Worm (Caenorhabditis elegans) whole organism, L4 larva: Measurements from ENCODE around the gene cnnm-3.

Experiments used
- D1046.2 ChIP-seq: fragments of 200-800 bp; sonication (Bioruptor generic); IDR thresholded peaks from 2 replicates; pipeline ENCODE4 v1.3.6; 2022; ENCODE audit warnings: missing genetic modification characterization, missing compliant biosample characterization
- F26F4.8 ChIP-seq: fragments of 200-800 bp; sonication (Bioruptor generic); conservative IDR thresholded peaks from 2 replicates; pipeline ENCODE4 v1.3.6; 2022; ENCODE audit warnings: missing genetic modification characterization, missing compliant biosample characterization
- F49E8.2 ChIP-seq: sonication (generic microtip); optimal IDR thresholded peaks from 2 replicates; lab custom pipeline; 2016; ENCODE audit warnings: missing compliant biosample characterization, mild to moderate bottlenecking, missing genetic modification characterization, borderline replicate concordance
- Y75B8A.6 ChIP-seq: fragments of 200-800 bp; sonication (Bioruptor generic); IDR thresholded peaks from 2 replicates; pipeline ENCODE4 v1.3.6; 2022; ENCODE audit warnings: missing genetic modification reagents, missing genetic modification characterization, missing compliant biosample characterization
- ZK546.5 ChIP-seq, 2 experiments: sonication (generic microtip); optimal IDR thresholded peaks; 2 replicates each; lab custom pipeline; 2017; ENCODE audit warnings: missing biosample characterization in 2 of 2, missing genetic modification characterization in 2 of 2
- aha-1 ChIP-seq: fragments of 150-350 bp; peaks from one replicate; lab custom pipeline; 2014; ENCODE audit warnings: missing biosample characterization, missing genetic modification characterization
- aly-2 ChIP-seq: sonication (generic microtip); optimal IDR thresholded peaks from 2 replicates; lab custom pipeline; 2018; ENCODE audit warnings: missing biosample characterization, missing genetic modification characterization
- ama-1 ChIP-seq: fragments of 150-350 bp; optimal IDR thresholded peaks from 2 replicates; lab custom pipeline; 2014; ENCODE audit warnings: inconsistent platforms, mixed read lengths
- attf-4 ChIP-seq: sonication (generic microtip); optimal IDR thresholded peaks from 3 replicates; lab custom pipeline; 2017; ENCODE audit warnings: missing biosample characterization, missing genetic modification characterization
- ceh-44 ChIP-seq: fragments of 200-800 bp; sonication (Bioruptor generic); IDR thresholded peaks from 2 replicates; pipeline ENCODE4 v1.3.6; 2022; ENCODE audit warnings: missing genetic modification reagents, missing genetic modification characterization, missing compliant biosample characterization
- ceh-82 ChIP-seq: sonication (generic microtip); optimal IDR thresholded peaks from 2 replicates; lab custom pipeline; 2017; ENCODE audit warnings: missing biosample characterization, missing genetic modification characterization
- ces-1 ChIP-seq: fragments of 150-350 bp; sonication (generic microtip); optimal IDR thresholded peaks from 4 replicates; lab custom pipeline; 2014; ENCODE audit warnings: missing biosample characterization, missing genetic modification reagents, missing genetic modification characterization
- cey-2 ChIP-seq: sonication (generic microtip); optimal IDR thresholded peaks from 3 replicates; lab custom pipeline; 2017; ENCODE audit warnings: missing genetic modification characterization, mild to moderate bottlenecking, missing compliant biosample characterization, antibody characterized with exemption, borderline replicate concordance; ENCODE audit not compliant: insufficient read depth
- daf-12 ChIP-seq: fragments of 150-350 bp; optimal IDR thresholded peaks from 2 replicates; lab custom pipeline; 2014; ENCODE audit warnings: missing biosample characterization, missing genetic modification reagents, missing genetic modification characterization
- daf-16 ChIP-seq, 3 experiments: sonication (generic microtip); optimal IDR thresholded peaks; 2 replicates each; lab custom pipeline; 2016 to 2017; ENCODE audit warnings: missing genetic modification characterization in 3 of 3, missing genetic modification reagents in 3 of 3, mild to moderate bottlenecking in 2 of 3, missing compliant biosample characterization in 2 of 3, missing biosample characterization in 1 of 3, moderate library complexity in 1 of 3
- daf-19 ChIP-seq: fragments of 200-800 bp; sonication (Bioruptor generic); conservative IDR thresholded peaks from 2 replicates; pipeline ENCODE4 v1.3.6; 2022; ENCODE audit warnings: missing genetic modification characterization, missing compliant biosample characterization
- daf-8 ChIP-seq: fragments of 200-800 bp; sonication (Bioruptor generic); IDR thresholded peaks from 2 replicates; pipeline ENCODE4 v1.3.6; 2022; ENCODE audit warnings: missing genetic modification characterization, missing compliant biosample characterization
- dmd-6 ChIP-seq: fragments of 200-800 bp; sonication (Bioruptor generic); IDR thresholded peaks from 2 replicates; pipeline ENCODE4 v1.3.6; 2022; ENCODE audit warnings: missing genetic modification reagents, missing genetic modification characterization, missing compliant biosample characterization
- dmd-8 ChIP-seq: fragments of 200-800 bp; sonication (Bioruptor generic); IDR thresholded peaks from 2 replicates; pipeline ENCODE4 v1.3.6; 2022; ENCODE audit warnings: missing genetic modification characterization, missing compliant biosample characterization
- dmd-9 ChIP-seq: fragments of 200-800 bp; sonication (Bioruptor generic); IDR thresholded peaks from 2 replicates; pipeline ENCODE4 v1.3.6; 2022; ENCODE audit warnings: missing genetic modification reagents, missing genetic modification characterization, missing compliant biosample characterization
- duxl-1 ChIP-seq: sonication (generic microtip); optimal IDR thresholded peaks from 2 replicates; lab custom pipeline; 2016; ENCODE audit warnings: mild to moderate bottlenecking, missing genetic modification characterization, moderate library complexity, missing compliant biosample characterization; ENCODE audit not compliant: poor library complexity
- egl-27 ChIP-seq: sonication (generic microtip); optimal IDR thresholded peaks from 3 replicates; lab custom pipeline; 2017; ENCODE audit warnings: missing biosample characterization, missing genetic modification reagents, missing genetic modification characterization
- egl-43 ChIP-seq: fragments of 200-800 bp; sonication (Bioruptor generic); IDR thresholded peaks from 2 replicates; pipeline ENCODE4 v1.3.6; 2022; ENCODE audit warnings: missing genetic modification reagents, missing genetic modification characterization, missing compliant biosample characterization
- fkh-10 ChIP-seq: fragments of 150-350 bp; optimal IDR thresholded peaks from 2 replicates; lab custom pipeline; 2014; ENCODE audit warnings: missing biosample characterization, missing genetic modification reagents, missing genetic modification characterization
- hif-1 ChIP-seq, 2 experiments: sonication (generic microtip); optimal IDR thresholded peaks; 2 replicates each; lab custom pipeline; 2016 to 2017; ENCODE audit warnings: missing compliant biosample characterization in 2 of 2, missing genetic modification characterization in 2 of 2, missing genetic modification reagents in 2 of 2, missing genotype in 2 of 2, mild to moderate bottlenecking in 1 of 2
- hlh-11 ChIP-seq: fragments of 200-800 bp; sonication (Bioruptor generic); optimal IDR thresholded peaks from 2 replicates; lab custom pipeline; 2018; ENCODE audit warnings: mild to moderate bottlenecking, missing genetic modification characterization, missing compliant biosample characterization
- hlh-30 ChIP-seq: sonication (generic microtip); optimal IDR thresholded peaks from 2 replicates; lab custom pipeline; 2017; ENCODE audit warnings: antibody characterized with exemption, mild to moderate bottlenecking, missing genetic modification characterization, missing compliant biosample characterization; ENCODE audit not compliant: insufficient read depth
- lir-3 ChIP-seq: sonication (generic microtip); optimal IDR thresholded peaks from 2 replicates; lab custom pipeline; 2016; ENCODE audit warnings: mild to moderate bottlenecking, missing genetic modification characterization, missing compliant biosample characterization
- lsy-2 ChIP-seq, 2 experiments: fragments of 150-350 bp in 1 of 2; sonication (generic microtip) in 1 of 2; optimal IDR thresholded peaks; 2 replicates each; lab custom pipeline; 2014 to 2017; ENCODE audit warnings: missing biosample characterization in 2 of 2, missing genetic modification characterization in 2 of 2
- madf-5 ChIP-seq, 2 experiments: fragments of 200-800 bp; sonication (Bioruptor generic); IDR thresholded peaks; 2 replicates each; pipeline ENCODE4 v1.3.6; 2022; ENCODE audit warnings: missing compliant biosample characterization in 2 of 2, missing genetic modification characterization in 2 of 2
- mdt-29 ChIP-seq: fragments of 200-800 bp; sonication (Bioruptor generic); IDR thresholded peaks from 2 replicates; pipeline ENCODE4 v1.3.6; 2022; ENCODE audit warnings: missing genetic modification reagents, missing genetic modification characterization, missing compliant biosample characterization
- mxl-2 ChIP-seq: fragments of 200-800 bp; sonication (Bioruptor generic); conservative IDR thresholded peaks from 2 replicates; pipeline ENCODE4 v1.3.6; 2022; ENCODE audit warnings: missing genetic modification reagents, missing genetic modification characterization, missing compliant biosample characterization
- nhr-10 ChIP-seq: fragments of 150-350 bp; optimal IDR thresholded peaks from 2 replicates; lab custom pipeline; 2014; ENCODE audit warnings: missing biosample characterization, missing genetic modification characterization
- nhr-111 ChIP-seq: fragments of 200-800 bp; sonication (Bioruptor generic); optimal IDR thresholded peaks from 2 replicates; lab custom pipeline; 2018; ENCODE audit warnings: mild to moderate bottlenecking, missing genetic modification characterization, missing compliant biosample characterization
- nhr-237 ChIP-seq: sonication (generic microtip); optimal IDR thresholded peaks from 2 replicates; lab custom pipeline; 2017; ENCODE audit warnings: missing biosample characterization, missing genetic modification characterization
- nhr-41 ChIP-seq: fragments of 200-800 bp; sonication (Bioruptor generic); IDR thresholded peaks from 2 replicates; pipeline ENCODE4 v1.3.6; 2022; ENCODE audit warnings: missing genetic modification reagents, missing genetic modification characterization, missing compliant biosample characterization
- nhr-77 ChIP-seq: fragments of 150-350 bp; optimal IDR thresholded peaks from 2 replicates; lab custom pipeline; 2014; ENCODE audit warnings: missing biosample characterization, missing genetic modification characterization
- pqm-1 ChIP-seq: sonication (generic microtip); optimal IDR thresholded peaks from 2 replicates; lab custom pipeline; 2017; ENCODE audit warnings: missing biosample characterization, missing genetic modification characterization
- saeg-2 ChIP-seq: fragments of 200-800 bp; sonication (Bioruptor generic); IDR thresholded peaks from 2 replicates; pipeline ENCODE4 v1.3.6; 2022; ENCODE audit warnings: missing genetic modification reagents, missing genetic modification characterization, missing compliant biosample characterization
- set-16 ChIP-seq: fragments of 200-800 bp; sonication (Bioruptor generic); IDR thresholded peaks from 2 replicates; pipeline ENCODE4 v1.3.6; 2022; ENCODE audit warnings: missing genetic modification reagents, missing genetic modification characterization, missing compliant biosample characterization
- skn-1 ChIP-seq: fragments of 150-350 bp; optimal IDR thresholded peaks from 2 replicates; lab custom pipeline; 2014; ENCODE audit warnings: missing biosample characterization, missing genetic modification characterization
- snpc-4 ChIP-seq: fragments of 150-350 bp; optimal IDR thresholded peaks from 2 replicates; lab custom pipeline; 2014; ENCODE audit warnings: missing biosample characterization, missing genetic modification characterization
- tra-1 ChIP-seq: fragments of 200-800 bp; sonication (Bioruptor generic); IDR thresholded peaks from 2 replicates; pipeline ENCODE4 v1.3.6; 2022; ENCODE audit warnings: missing genetic modification reagents, missing genetic modification characterization, missing compliant biosample characterization
- unc-130 ChIP-seq: sonication (generic microtip); optimal IDR thresholded peaks from 2 replicates; lab custom pipeline; 2016; ENCODE audit warnings: missing genetic modification reagents, missing genetic modification characterization, missing compliant biosample characterization
- unc-39 ChIP-seq: sonication (generic microtip); optimal IDR thresholded peaks from 2 replicates; lab custom pipeline; 2017; ENCODE audit warnings: missing biosample characterization, missing genetic modification characterization
- vab-7 ChIP-seq: fragments of 200-800 bp; sonication (Bioruptor generic); IDR thresholded peaks from 2 replicates; pipeline ENCODE4 v1.3.6; 2022; ENCODE audit warnings: missing genetic modification reagents, missing genetic modification characterization, missing compliant biosample characterization
- zag-1 ChIP-seq: fragments of 150-350 bp; optimal IDR thresholded peaks from 2 replicates; lab custom pipeline; 2014; ENCODE audit warnings: missing biosample characterization, missing genetic modification characterization
- zip-2 ChIP-seq: fragments of 150-350 bp; optimal IDR thresholded peaks from 2 replicates; lab custom pipeline; 2014; ENCODE audit warnings: missing biosample characterization, missing genetic modification characterization
- ztf-11 ChIP-seq: fragments of 150-350 bp; optimal IDR thresholded peaks from 2 replicates; lab custom pipeline; 2014; ENCODE audit warnings: missing biosample characterization, missing genetic modification characterization
- ztf-7 ChIP-seq: fragments of 150-350 bp; optimal IDR thresholded peaks from 2 replicates; lab custom pipeline; 2014; ENCODE audit warnings: missing biosample characterization, missing genetic modification characterization

Gene cnnm-3

DNA sequence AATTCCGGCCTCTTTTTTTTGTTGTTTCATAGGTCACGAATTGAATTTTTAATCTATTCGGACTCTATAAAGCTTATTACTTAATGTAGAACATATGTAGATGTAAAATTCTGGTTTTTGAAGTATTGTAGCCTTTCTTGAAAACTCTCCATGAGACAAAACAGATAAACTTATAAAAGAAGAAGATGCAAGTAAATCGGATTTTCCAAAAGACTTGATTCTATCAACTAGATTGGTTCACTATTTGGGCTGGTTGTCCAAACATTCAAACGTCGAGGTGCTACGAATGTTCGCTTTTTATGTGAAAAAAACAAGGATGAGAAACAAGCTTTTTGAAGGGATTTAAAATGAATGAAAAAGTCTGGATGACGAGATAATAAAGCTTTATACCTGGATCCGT lies 5.6 kb downstream of the cnnm-3 start:
- TF ChIP-seq fkh-10 (GFP tag; lab: Kevin White, UChicago), result peak; percentile 33
- no peak for TF ChIP-seq ZK546.5 (tag; optimal IDR thresholded peaks at IDR 0.05; lab: Kevin White, UChicago)
- TF ChIP-seq dmd-9 (GFP tag; lab: Robert Waterston, UW), result no peak
- no peak for TF ChIP-seq dmd-8 (GFP tag; lab: Robert Waterston, UW)
- no peak for TF ChIP-seq skn-1 (tag; lab: Kevin White, UChicago)
- peak; percentile 53 for TF ChIP-seq ces-1 (GFP tag; lab: Kevin White, UChicago)
- no peak for TF ChIP-seq nhr-237
- TF ChIP-seq egl-43 (GFP tag; lab: Robert Waterston, UW), result no peak
- no peak for TF ChIP-seq daf-19 (GFP tag; lab: Robert Waterston, UW)

DNA sequence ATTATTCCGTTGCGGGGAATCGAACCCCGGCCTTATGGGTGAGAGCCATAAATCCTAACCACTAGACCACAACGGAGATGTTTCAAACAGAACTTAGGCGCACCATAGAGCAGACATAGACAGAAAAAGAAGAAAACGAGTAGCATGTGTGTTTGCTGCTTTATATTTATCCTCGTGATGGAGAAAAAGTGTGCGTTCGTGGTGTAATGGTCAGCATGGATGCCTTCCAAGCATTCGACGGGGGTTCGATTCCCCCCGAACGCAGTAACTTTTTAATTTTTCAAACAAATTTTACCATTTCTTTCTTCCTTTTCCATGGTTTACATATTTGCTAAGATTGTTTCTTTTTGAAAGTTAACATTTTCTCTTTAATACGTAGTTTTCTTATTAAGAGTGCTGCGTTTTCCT lies 9.7 kb downstream of the cnnm-3 start:
- TF ChIP-seq lir-3 (peak; percentile 89), hlh-11 (tag; lab: Kevin White, UChicago) (peak; percentile 90), zip-2 (tag; lab: Kevin White, UChicago) (peak; percentile 87), lsy-2 (tag; optimal IDR thresholded peaks at IDR 0.05; lab: Kevin White, UChicago) (peak; percentile 67 to 88), pqm-1 (tag; lab: Kevin White, UChicago) (no peak), daf-16 (GFP tag; optimal IDR thresholded peaks at IDR 0.05; lab: Kevin White, UChicago) (peak; percentile 84 to 96), daf-16 (tag; optimal IDR thresholded peaks at IDR 0.05; lab: Kevin White, UChicago) (peak; percentile 85), zag-1 (tag; lab: Kevin White, UChicago) (peak; percentile 78), dmd-6 (GFP tag; lab: Robert Waterston, UW) (peak; percentile 92), duxl-1 (tag; lab: Kevin White, UChicago) (peak; percentile 93), hlh-30 (tag; lab: Kevin White, UChicago) (peak; percentile 83), unc-39 (tag; lab: Kevin White, UChicago) (no peak), ama-1 (lab: Kevin White, UChicago) (no peak), aly-2 (tag; lab: Kevin White, UChicago) (no peak), daf-12 (tag; lab: Kevin White, UChicago) (no peak), nhr-77 (tag; lab: Kevin White, UChicago) (peak; percentile 65), F26F4.8 (GFP tag; lab: Robert Waterston, UW) (peak; percentile 97), nhr-41 (GFP tag; lab: Robert Waterston, UW) (peak; percentile 99), attf-4 (tag; lab: Kevin White, UChicago) (no peak), cey-2 (tag; lab: Kevin White, UChicago) (peak; percentile 3), mxl-2 (GFP tag; lab: Robert Waterston, UW) (peak; percentile 90), unc-130 (GFP tag; lab: Kevin White, UChicago) (peak; percentile 71), egl-27 (tag; lab: Kevin White, UChicago) (peak; percentile 81), hif-1 (tag; optimal IDR thresholded peaks at IDR 0.05; lab: Kevin White, UChicago) (peak; percentile 75 to 87), nhr-10 (tag; lab: Kevin White, UChicago) (peak; percentile 81), madf-5 (GFP tag; IDR thresholded peaks at IDR 0.05; lab: Robert Waterston, UW) (peak; percentile 96 to 98), tra-1 (peak; percentile 99), snpc-4 (tag; lab: Kevin White, UChicago) (no peak), ceh-82 (tag; lab: Kevin White, UChicago) (no peak), daf-8 (GFP tag; lab: Robert Waterston, UW) (peak; percentile 95), aha-1 (tag; lab: Kevin White, UChicago) (peak; percentile 100), ztf-11 (no peak), saeg-2 (GFP tag; lab: Robert Waterston, UW) (peak; percentile 95), vab-7 (GFP tag; lab: Robert Waterston, UW) (peak; percentile 99), daf-19 (GFP tag; lab: Robert Waterston, UW) (peak; percentile 98), mdt-29 (GFP tag; lab: Robert Waterston, UW) (peak; percentile 97), set-16 (GFP tag; lab: Robert Waterston, UW) (peak; percentile 32; the same call in 1 of the 2 replicates), D1046.2 (GFP tag; lab: Robert Waterston, UW) (peak; percentile 96), ztf-7 (peak; percentile 90), ceh-44 (GFP tag; lab: Robert Waterston, UW) (peak; percentile 97), Y75B8A.6 (peak; percentile 97), F49E8.2 (peak; percentile 85), nhr-111 (peak; percentile 94)
